Worm (Caenorhabditis elegans): ENCODE data around the gene T05B4.12.

DNA sequence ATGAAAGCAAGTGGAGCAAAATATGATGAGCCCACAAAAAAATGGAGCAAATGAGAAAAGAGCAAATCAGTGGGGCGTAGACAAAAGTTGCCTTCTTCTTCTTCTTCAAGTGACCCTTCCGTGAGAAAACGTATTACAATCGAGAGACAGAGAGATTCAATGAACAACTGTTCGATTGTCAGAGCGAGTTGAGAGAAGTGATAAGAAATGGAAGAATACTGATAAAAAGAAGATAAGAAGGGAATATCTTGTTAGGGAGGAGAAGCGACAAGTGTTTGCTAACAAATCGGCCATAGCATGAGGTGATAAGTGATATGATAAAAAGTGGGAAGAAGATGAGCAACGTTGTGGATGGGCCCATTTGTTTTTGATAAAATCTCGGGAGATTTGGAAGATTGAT lies 31.5 kb upstream of the T05B4.12 start:
- TF ChIP-seq dao-5 (tag; optimal IDR thresholded peaks at IDR 0.05) (no peak), him-1 (tag; optimal IDR thresholded peaks at IDR 0.05) (no peak)

Data from whole organism, L4/young adult.